Worm (Caenorhabditis elegans) whole organism, L1 larva: Measurements from ENCODE around the gene chil-10.

Experiments used
- C04F5.9 ChIP-seq: sonication (generic microtip); optimal IDR thresholded peaks from 2 replicates; lab custom pipeline; 2016; ENCODE audit warnings: missing genetic modification characterization, missing compliant biosample characterization
- C16A3.4 ChIP-seq: fragments of 150-350 bp; optimal IDR thresholded peaks from 2 replicates; lab custom pipeline; 2014; ENCODE audit warnings: missing biosample characterization, missing genetic modification characterization
- Y116A8C.19 ChIP-seq: sonication (generic microtip); optimal IDR thresholded peaks from 2 replicates; lab custom pipeline; 2016; ENCODE audit warnings: missing compliant biosample characterization, missing genetic modification characterization, borderline replicate concordance
- ceh-63 ChIP-seq: fragments of 200-800 bp; sonication (Bioruptor generic); optimal IDR thresholded peaks from 2 replicates; lab custom pipeline; 2018; ENCODE audit warnings: mild to moderate bottlenecking, missing genetic modification characterization, missing compliant biosample characterization
- ceh-82 ChIP-seq, 3 experiments: fragments of 150-350 bp in 1 of 3; sonication (generic microtip) in 2 of 3; optimal IDR thresholded peaks; 2 replicates each; lab custom pipeline; 2014 to 2017; ENCODE audit warnings: missing biosample characterization in 3 of 3, missing genetic modification characterization in 3 of 3
- ceh-90 ChIP-seq: sonication (generic microtip); optimal IDR thresholded peaks from 2 replicates; lab custom pipeline; 2016; ENCODE audit warnings: missing genetic modification characterization, missing compliant biosample characterization
- egl-13 ChIP-seq: sonication (generic microtip); optimal IDR thresholded peaks from 2 replicates; lab custom pipeline; 2016; ENCODE audit warnings: missing genotype, missing genetic modification reagents, missing genetic modification characterization, missing compliant biosample characterization
- egl-27 ChIP-seq, 2 experiments: fragments of 150-350 bp in 1 of 2; sonication (generic microtip); optimal IDR thresholded peaks; 3 replicates each; lab custom pipeline; 2017 to 2018; ENCODE audit warnings: missing biosample characterization in 2 of 2, missing genetic modification characterization in 2 of 2, missing genetic modification reagents in 2 of 2
- elt-2 ChIP-seq: sonication (generic microtip); optimal IDR thresholded peaks from 2 replicates; lab custom pipeline; 2016; ENCODE audit warnings: missing genetic modification characterization, mild to moderate bottlenecking, inconsistent platforms, missing compliant biosample characterization, missing genetic modification reagents
- fkh-10 ChIP-seq: sonication (generic microtip); optimal IDR thresholded peaks from 2 replicates; lab custom pipeline; 2017; ENCODE audit warnings: missing biosample characterization, missing genetic modification reagents, missing genetic modification characterization
- fkh-4 ChIP-seq: sonication (generic microtip); optimal IDR thresholded peaks from 2 replicates; lab custom pipeline; 2016; ENCODE audit warnings: missing compliant biosample characterization, missing genetic modification characterization, borderline replicate concordance
- fkh-8 ChIP-seq: sonication (generic microtip); optimal IDR thresholded peaks from 2 replicates; lab custom pipeline; 2016; ENCODE audit warnings: mild to moderate bottlenecking, missing genetic modification characterization, missing compliant biosample characterization
- fos-1 ChIP-seq: fragments of 150-350 bp; optimal IDR thresholded peaks from 2 replicates; lab custom pipeline; 2014; ENCODE audit warnings: missing biosample characterization, missing genetic modification characterization
- grh-1 ChIP-seq: fragments of 200-800 bp; sonication (Bioruptor generic); IDR thresholded peaks from 2 replicates; pipeline ENCODE4 v1.3.6; 2022; ENCODE audit warnings: missing genetic modification reagents, missing genetic modification characterization, missing compliant biosample characterization
- hlh-17 ChIP-seq: fragments of 200-800 bp; sonication (Bioruptor generic); optimal IDR thresholded peaks from 2 replicates; lab custom pipeline; 2018; ENCODE audit warnings: missing genetic modification characterization, mild to moderate bottlenecking, missing compliant biosample characterization, moderate library complexity, borderline replicate concordance
- hpl-2 ChIP-seq: fragments of 150-350 bp; optimal IDR thresholded peaks from 2 replicates; lab custom pipeline; 2014; ENCODE audit warnings: missing biosample characterization, missing genetic modification reagents, missing genetic modification characterization
- isw-1 ChIP-seq: fragments of 200-800 bp; sonication (Bioruptor generic); IDR thresholded peaks from 2 replicates; pipeline ENCODE4 v1.3.6; 2022; ENCODE audit warnings: missing genetic modification characterization, missing compliant biosample characterization
- lsy-2 ChIP-seq, 2 experiments: fragments of 150-350 bp; optimal IDR thresholded peaks; 2 replicates each; lab custom pipeline; 2014; ENCODE audit warnings: missing biosample characterization in 2 of 2, missing genetic modification characterization in 2 of 2
- mab-9 ChIP-seq: fragments of 200-800 bp; sonication (Bioruptor generic); IDR thresholded peaks from 2 replicates; pipeline ENCODE4 v1.3.6; 2022; ENCODE audit warnings: missing genetic modification reagents, missing genetic modification characterization, missing compliant biosample characterization
- mdl-1 ChIP-seq, 2 experiments: fragments of 150-350 bp; optimal IDR thresholded peaks; 2 replicates each; lab custom pipeline; 2014 to 2017; ENCODE audit warnings: missing biosample characterization in 2 of 2, missing genetic modification characterization in 2 of 2, inconsistent platforms in 1 of 2
- mef-2 ChIP-seq: fragments of 150-350 bp; optimal IDR thresholded peaks from 2 replicates; lab custom pipeline; 2014; ENCODE audit warnings: missing biosample characterization, missing genetic modification characterization
- mep-1 ChIP-seq: fragments of 150-350 bp; optimal IDR thresholded peaks from 2 replicates; lab custom pipeline; 2014; ENCODE audit warnings: missing biosample characterization, missing genetic modification characterization
- nhr-12 ChIP-seq: sonication (generic microtip); optimal IDR thresholded peaks from 2 replicates; lab custom pipeline; 2017; ENCODE audit warnings: missing biosample characterization, missing genetic modification characterization
- nhr-28 ChIP-seq: fragments of 150-350 bp; optimal IDR thresholded peaks from 2 replicates; lab custom pipeline; 2014; ENCODE audit warnings: missing biosample characterization, missing genetic modification characterization
- nhr-47 ChIP-seq: sonication (generic microtip); optimal IDR thresholded peaks from 2 replicates; lab custom pipeline; 2016; ENCODE audit warnings: mild to moderate bottlenecking, missing genetic modification characterization, moderate library complexity, missing compliant biosample characterization
- nhr-77 ChIP-seq: fragments of 150-350 bp; optimal IDR thresholded peaks from 2 replicates; lab custom pipeline; 2014; ENCODE audit warnings: missing biosample characterization, missing genetic modification characterization
- nhr-84 ChIP-seq: sonication (generic microtip); optimal IDR thresholded peaks from 2 replicates; lab custom pipeline; 2017; ENCODE audit warnings: missing biosample characterization, missing genetic modification characterization
- nhr-85 ChIP-seq: sonication (generic microtip); peaks from one replicate; lab custom pipeline; 2016; ENCODE audit warnings: missing genetic modification characterization, inconsistent platforms, missing compliant biosample characterization
- pag-3 ChIP-seq: sonication (generic microtip); optimal IDR thresholded peaks from 2 replicates; lab custom pipeline; 2017; ENCODE audit warnings: missing genetic modification characterization, mild to moderate bottlenecking, missing compliant biosample characterization, antibody characterized with exemption, borderline replicate concordance; ENCODE audit not compliant: insufficient read depth
- skn-1 ChIP-seq: fragments of 150-350 bp; optimal IDR thresholded peaks from 2 replicates; lab custom pipeline; 2014; ENCODE audit warnings: missing biosample characterization, missing genetic modification characterization
- snpc-4 ChIP-seq: fragments of 150-350 bp; optimal IDR thresholded peaks from 2 replicates; lab custom pipeline; 2014; ENCODE audit warnings: missing biosample characterization, missing genetic modification characterization
- sup-37 ChIP-seq: fragments of 200-800 bp; sonication (Bioruptor generic); optimal IDR thresholded peaks from 2 replicates; lab custom pipeline; 2018; ENCODE audit warnings: mild to moderate bottlenecking, missing genetic modification characterization, missing compliant biosample characterization
- swsn-7 ChIP-seq: sonication (generic microtip); optimal IDR thresholded peaks from 2 replicates; lab custom pipeline; 2016; ENCODE audit warnings: missing genetic modification characterization, missing compliant biosample characterization
- unc-130 ChIP-seq: fragments of 150-350 bp; optimal IDR thresholded peaks from 2 replicates; lab custom pipeline; 2017; ENCODE audit warnings: missing biosample characterization, missing genetic modification characterization, inconsistent platforms
- unc-86 ChIP-seq: sonication (generic microtip); optimal IDR thresholded peaks from 2 replicates; lab custom pipeline; 2016; ENCODE audit warnings: missing genetic modification characterization, missing compliant biosample characterization
- vab-15 ChIP-seq: sonication (generic microtip); optimal IDR thresholded peaks from 2 replicates; lab custom pipeline; 2017; ENCODE audit warnings: missing genotype, mild to moderate bottlenecking, missing genetic modification characterization, missing compliant biosample characterization
- xbp-1 ChIP-seq: sonication (generic microtip); optimal IDR thresholded peaks from 2 replicates; lab custom pipeline; 2016; ENCODE audit warnings: missing genetic modification characterization, missing compliant biosample characterization
- zag-1 ChIP-seq: fragments of 150-350 bp; optimal IDR thresholded peaks from 2 replicates; lab custom pipeline; 2014; ENCODE audit warnings: missing biosample characterization, missing genetic modification characterization
- zip-4 ChIP-seq: fragments of 200-800 bp; sonication (Bioruptor generic); optimal IDR thresholded peaks from 2 replicates; lab custom pipeline; 2018; ENCODE audit warnings: mild to moderate bottlenecking, missing genetic modification characterization, moderate library complexity, missing compliant biosample characterization
- ztf-11 ChIP-seq, 2 experiments: sonication (generic microtip); optimal IDR thresholded peaks; 2 replicates each; lab custom pipeline; 2016 to 2017; ENCODE audit warnings: missing genetic modification characterization in 2 of 2, missing biosample characterization in 1 of 2, missing compliant biosample characterization in 1 of 2
- ztf-4 ChIP-seq: fragments of 150-350 bp; optimal IDR thresholded peaks from 2 replicates; lab custom pipeline; 2014; ENCODE audit warnings: missing biosample characterization, missing genetic modification characterization

chil-10 gene

ce11 chrX:980252-981009 is 22.8 kb downstream of the chil-10 start, which contains the start of gene C44C1.1 (continued):
- TF ChIP-seq fkh-8 (peak; percentile 66), nhr-12 (no peak), fkh-10 (GFP tag; lab: Kevin White, UChicago) (no peak), lsy-2 (tag; optimal IDR thresholded peaks at IDR 0.05; lab: Kevin White, UChicago) (peak in 1 of 2 experiments; percentile 4)
- TF ChIP-seq, all 84 proteins: peak for 18

- no peak for TF ChIP-seq ceh-90 (tag; lab: Kevin White, UChicago)
- TF ChIP-seq zag-1, result no peak
- no peak for TF ChIP-seq hpl-2
- TF ChIP-seq vab-15 (tag; lab: Kevin White, UChicago), result no peak
- TF ChIP-seq hlh-17 (GFP tag; lab: Kevin White, UChicago), result no peak
- TF ChIP-seq fos-1 (tag; lab: Kevin White, UChicago), result no peak
- TF ChIP-seq lsy-2 (tag; optimal IDR thresholded peaks at IDR 0.05; lab: Kevin White, UChicago), result no peak
- no peak for TF ChIP-seq egl-13 (tag; lab: Kevin White, UChicago)
- TF ChIP-seq unc-86 (tag; lab: Kevin White, UChicago), result no peak
- TF ChIP-seq nhr-84 (tag; lab: Kevin White, UChicago), result no peak
- no peak for TF ChIP-seq fkh-4 (tag; lab: Kevin White, UChicago)
- TF ChIP-seq C04F5.9, result no peak
- no peak for TF ChIP-seq unc-130
- no peak for TF ChIP-seq nhr-77 (tag; lab: Kevin White, UChicago)
- no peak for TF ChIP-seq elt-2 (tag; lab: Kevin White, UChicago)
- no peak for TF ChIP-seq ztf-11 (tag; optimal IDR thresholded peaks at IDR 0.05; lab: Kevin White, UChicago)
- TF ChIP-seq nhr-28, result no peak
- TF ChIP-seq isw-1 (GFP tag; lab: Robert Waterston, UW), result no peak
- TF ChIP-seq, all 84 proteins: peak for 0
These were observed 24.9 kb downstream of the chil-10 start for ce11 chrX:982598-982997.

DNA sequence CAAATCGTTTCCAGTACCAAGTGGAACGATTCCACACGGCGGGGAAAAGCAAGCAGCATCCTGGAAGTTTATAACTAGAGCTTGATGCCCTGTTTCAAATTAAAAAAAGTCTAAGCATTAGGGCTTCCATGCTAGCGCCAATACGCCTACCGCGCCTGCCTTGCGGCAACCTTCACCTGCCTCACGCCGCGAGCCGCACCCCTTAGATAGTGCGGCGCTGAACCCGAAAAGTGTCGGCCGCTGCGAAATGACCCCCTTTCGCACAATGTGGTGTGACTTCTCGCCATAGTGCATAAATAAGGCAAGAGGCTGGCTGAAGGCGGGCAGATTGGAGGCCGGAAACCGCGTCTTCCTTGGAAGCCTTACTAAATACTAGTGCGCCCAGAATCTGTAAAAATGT is 28.8 kb downstream of the chil-10 start:
- TF ChIP-seq mep-1 (no peak), ceh-63 (GFP tag; lab: Kevin White, UChicago) (no peak), snpc-4 (tag; lab: Kevin White, UChicago) (peak; percentile 80), fkh-4 (tag; lab: Kevin White, UChicago) (no peak), sup-37 (GFP tag; lab: Kevin White, UChicago) (no peak), Y116A8C.19 (no peak), nhr-47 (tag; lab: Kevin White, UChicago) (peak; percentile 2), C16A3.4 (tag; lab: Kevin White, UChicago) (no peak), mdl-1 (tag; optimal IDR thresholded peaks at IDR 0.05; lab: Kevin White, UChicago) (no peak), zip-4 (GFP tag; lab: Kevin White, UChicago) (no peak), ceh-82 (tag; optimal IDR thresholded peaks at IDR 0.05; lab: Kevin White, UChicago) (no peak), fkh-8 (no peak), nhr-84 (tag; lab: Kevin White, UChicago) (no peak)

ce11 chrX:991274-991673 is 33.6 kb downstream of the chil-10 start, which contains the start of the genes C09E10.3 and dgk-1:
C09E10.3 (minus strand) TSS chrX:991374.
dgk-1 (minus strand) TSS chrX:991456.
- TF ChIP-seq C04F5.9 (no peak), ztf-4 (tag; lab: Kevin White, UChicago) (no peak)

DNA sequence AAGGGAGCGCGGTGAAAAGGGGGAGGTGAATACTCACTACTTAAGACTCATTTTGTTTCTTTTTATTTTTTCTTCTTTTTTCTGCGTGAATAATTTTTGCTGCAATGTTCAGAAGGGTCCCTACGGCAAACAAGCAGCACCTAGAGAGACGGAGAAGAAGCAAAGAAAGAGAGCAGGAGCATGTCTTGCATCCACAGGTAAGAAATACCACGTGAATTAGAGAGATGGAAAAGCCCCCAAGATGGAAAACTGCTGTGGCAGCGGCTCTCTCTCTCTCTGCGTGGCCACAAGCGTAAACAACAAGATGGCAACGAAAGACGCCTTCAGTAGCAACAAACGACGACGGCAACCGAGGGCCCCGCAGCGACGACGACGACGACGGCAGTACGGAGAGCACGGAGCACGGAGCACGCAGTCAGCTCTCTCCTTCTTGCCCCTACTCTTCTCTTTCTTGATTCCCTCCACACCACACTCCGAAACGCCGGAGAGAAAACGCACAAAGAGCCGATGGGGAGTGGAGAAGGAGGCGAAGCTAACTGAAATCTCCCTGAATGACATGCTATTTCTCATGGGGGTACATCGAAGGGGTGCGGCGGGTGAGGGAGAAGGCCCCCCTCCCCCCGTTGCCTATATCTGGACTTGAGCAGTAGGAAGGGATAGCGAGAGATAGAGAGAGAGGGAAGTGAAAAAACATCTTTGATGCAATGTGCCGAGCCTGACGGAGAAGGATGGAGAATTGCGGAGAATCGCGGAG is 35.1 kb downstream of the chil-10 start:
- TF ChIP-seq nhr-47 (tag; lab: Kevin White, UChicago) (peak; percentile 81), nhr-28 (no peak), swsn-7 (tag; lab: Kevin White, UChicago) (peak; percentile 76), ztf-4 (tag; lab: Kevin White, UChicago) (peak; percentile 7), hpl-2 (no peak), xbp-1 (tag; lab: Kevin White, UChicago) (peak; percentile 19), skn-1 (tag; lab: Kevin White, UChicago) (peak; percentile 19), pag-3 (tag; lab: Kevin White, UChicago) (no peak), egl-27 (tag; optimal IDR thresholded peaks at IDR 0.05; lab: Kevin White, UChicago) (no peak), unc-86 (tag; lab: Kevin White, UChicago) (peak; percentile 89), mab-9 (GFP tag; lab: Robert Waterston, UW) (peak; percentile 26; the same call in 1 of the 2 replicates), fkh-10 (GFP tag; lab: Kevin White, UChicago) (peak; percentile 64), Y116A8C.19 (no peak), nhr-85 (tag; lab: Kevin White, UChicago) (no peak), mef-2 (tag; lab: Kevin White, UChicago) (peak; percentile 3), grh-1 (no peak)
